Worm (Caenorhabditis elegans) whole organism, midembryonic: ENCODE results near the gene F21C10.4.

Experiments used
- T22C8.4 ChIP-seq: fragments of 200-800 bp; sonication (Bioruptor generic); IDR thresholded peaks from 2 replicates; pipeline ENCODE4 v1.3.6; 2022; ENCODE audit warnings: missing genetic modification characterization, missing compliant biosample characterization
- cog-1 ChIP-seq: sonication (generic microtip); optimal IDR thresholded peaks from 2 replicates; lab custom pipeline; 2016; ENCODE audit warnings: missing genetic modification characterization, missing compliant biosample characterization
- flt-1 ChIP-seq: fragments of 200-800 bp; sonication (Bioruptor generic); IDR thresholded peaks from 2 replicates; pipeline ENCODE4 v1.3.6; 2022; ENCODE audit warnings: missing genetic modification characterization, missing compliant biosample characterization
- klf-2 ChIP-seq: fragments of 200-800 bp; sonication (Bioruptor generic); conservative IDR thresholded peaks from 2 replicates; pipeline ENCODE4 v1.3.6; 2022; ENCODE audit warnings: missing genetic modification reagents, missing genetic modification characterization, missing compliant biosample characterization
- tab-1 ChIP-seq: fragments of 200-800 bp; sonication (Bioruptor generic); IDR thresholded peaks from 2 replicates; pipeline ENCODE4 v1.3.6; 2022; ENCODE audit warnings: missing genetic modification characterization, missing compliant biosample characterization
- ztf-29 ChIP-seq: fragments of 200-800 bp; sonication (Bioruptor generic); IDR thresholded peaks from 2 replicates; pipeline ENCODE4 v1.3.6; 2022; ENCODE audit warnings: missing genetic modification reagents, missing genetic modification characterization, missing compliant biosample characterization

ce11 chrV:9092209-9092608 is 34.2 kb upstream of the F21C10.4 start, which contains the start of gene T27E4.1:
- TF ChIP-seq flt-1 (no peak), T22C8.4 (GFP tag; lab: Robert Waterston, UW) (no peak), ztf-29 (GFP tag; lab: Robert Waterston, UW) (no peak), klf-2 (GFP tag; lab: Robert Waterston, UW) (no peak), cog-1 (no peak), tab-1 (GFP tag; lab: Robert Waterston, UW) (no peak)
